Worm (Caenorhabditis elegans) whole organism, early embryonic: Measurements from ENCODE around the gene F14F9.8.

Experiments
- B0310.2 ChIP-seq: sonication (generic microtip); optimal IDR thresholded peaks from 2 replicates; lab custom pipeline; 2016; ENCODE audit warnings: mild to moderate bottlenecking, missing genetic modification characterization, missing compliant biosample characterization
- F13C5.2 ChIP-seq: sonication (generic microtip); optimal IDR thresholded peaks from 2 replicates; lab custom pipeline; 2017; ENCODE audit warnings: mild to moderate bottlenecking, missing genetic modification characterization, inconsistent platforms, missing compliant biosample characterization
- aly-1 ChIP-seq: sonication (generic microtip); optimal IDR thresholded peaks from 2 replicates; lab custom pipeline; 2016; ENCODE audit warnings: missing genetic modification characterization, missing compliant biosample characterization
- ama-1 ChIP-seq: fragments of 150-350 bp; optimal IDR thresholded peaks from 2 replicates; lab custom pipeline; 2014
- ceh-13 ChIP-seq: fragments of 200-800 bp; sonication (Bioruptor generic); optimal IDR thresholded peaks from 2 replicates; lab custom pipeline; 2018; ENCODE audit warnings: mild to moderate bottlenecking, missing genetic modification characterization, missing compliant biosample characterization
- ceh-36 ChIP-seq: sonication (generic microtip); optimal IDR thresholded peaks from 2 replicates; lab custom pipeline; 2016; ENCODE audit warnings: missing genetic modification characterization, inconsistent platforms, missing compliant biosample characterization
- ets-7 ChIP-seq: sonication (generic microtip); optimal IDR thresholded peaks from 2 replicates; lab custom pipeline; 2016; ENCODE audit warnings: missing genotype, missing genetic modification characterization, missing compliant biosample characterization
- flt-1 ChIP-seq: fragments of 200-800 bp; sonication (Bioruptor generic); IDR thresholded peaks from 2 replicates; pipeline ENCODE4 v1.3.6; 2022; ENCODE audit warnings: missing genetic modification characterization, missing compliant biosample characterization
- hmbx-1 ChIP-seq: sonication (generic microtip); optimal IDR thresholded peaks from 2 replicates; lab custom pipeline; 2016; ENCODE audit warnings: mild to moderate bottlenecking, missing genetic modification characterization, missing compliant biosample characterization
- hmg-4 ChIP-seq: fragments of 200-800 bp; sonication (Bioruptor generic); optimal IDR thresholded peaks from 2 replicates; lab custom pipeline; 2018; ENCODE audit warnings: mild to moderate bottlenecking, missing genetic modification characterization, missing compliant biosample characterization
- hnd-1 ChIP-seq: sonication (generic microtip); optimal IDR thresholded peaks from 2 replicates; lab custom pipeline; 2016; ENCODE audit warnings: missing genetic modification characterization, missing compliant biosample characterization
- pes-1 ChIP-seq: fragments of 200-800 bp; sonication (Bioruptor generic); IDR thresholded peaks from 2 replicates; pipeline ENCODE4 v1.3.6; 2022; ENCODE audit warnings: missing genetic modification reagents, missing genetic modification characterization, missing compliant biosample characterization
- scrt-1 ChIP-seq: fragments of 200-800 bp; sonication (Bioruptor generic); IDR thresholded peaks from 2 replicates; pipeline ENCODE4 v1.3.6; 2022; ENCODE audit warnings: missing genetic modification characterization, missing compliant biosample characterization
- sea-1 ChIP-seq: fragments of 200-800 bp; sonication (Bioruptor generic); conservative IDR thresholded peaks from 2 replicates; pipeline ENCODE4 v1.3.6; 2022; ENCODE audit warnings: missing genetic modification characterization, missing compliant biosample characterization
- tbx-11 ChIP-seq: fragments of 200-800 bp; sonication (Bioruptor generic); IDR thresholded peaks from 2 replicates; pipeline ENCODE4 v1.3.6; 2022; ENCODE audit warnings: missing genetic modification characterization, missing compliant biosample characterization
- tbx-37 ChIP-seq: fragments of 200-800 bp; sonication (Bioruptor generic); conservative IDR thresholded peaks from 2 replicates; pipeline ENCODE4 v1.3.6; 2022; ENCODE audit warnings: missing genetic modification reagents, missing genetic modification characterization, missing compliant biosample characterization
- tra-4 ChIP-seq: sonication (generic microtip); optimal IDR thresholded peaks from 2 replicates; lab custom pipeline; 2017; ENCODE audit warnings: missing genetic modification characterization, missing compliant biosample characterization

Gene F14F9.8

ce11 chrV:5119109-5119508 lies 11.0 kb upstream of the F14F9.8 start, which contains the start of gene C04F5.9:
TSS of gene C04F5.9 (minus strand) at chrV:5119209.
- TF ChIP-seq hmbx-1 (tag; lab: Kevin White, UChicago) (no peak), hnd-1 (tag; lab: Kevin White, UChicago) (no peak), F13C5.2 (tag; lab: Kevin White, UChicago) (no peak), ama-1 (lab: Kevin White, UChicago) (no peak), pes-1 (GFP tag; lab: Robert Waterston, UW) (no peak), sea-1 (GFP tag; lab: Robert Waterston, UW) (no peak), aly-1 (tag; lab: Kevin White, UChicago) (no peak), tra-4 (tag; lab: Kevin White, UChicago) (no peak), ceh-36 (tag; lab: Kevin White, UChicago) (no peak)

ce11 chrV:5119679-5120078 lies 10.4 kb upstream of the F14F9.8 start, which contains the start of gene sid-1:
TSS of gene sid-1 (plus strand) at chrV:5119970.
- no peak for TF ChIP-seq aly-1 (tag; lab: Kevin White, UChicago)
- TF ChIP-seq hmbx-1 (tag; lab: Kevin White, UChicago), result no peak
- TF ChIP-seq flt-1 (GFP tag; lab: Robert Waterston, UW), result no peak
- no peak for TF ChIP-seq ceh-13 (GFP tag; lab: Kevin White, UChicago)
- TF ChIP-seq B0310.2 (tag; lab: Kevin White, UChicago), result no peak
- no peak for TF ChIP-seq ceh-36 (tag; lab: Kevin White, UChicago)
- TF ChIP-seq F13C5.2 (tag; lab: Kevin White, UChicago), result no peak
- TF ChIP-seq hmg-4 (GFP tag; lab: Kevin White, UChicago), result no peak
- no peak for TF ChIP-seq tra-4 (tag; lab: Kevin White, UChicago)
- no peak for TF ChIP-seq tbx-11
- TF ChIP-seq tbx-37, result no peak
- TF ChIP-seq sea-1 (GFP tag; lab: Robert Waterston, UW), result no peak

- TF ChIP-seq ets-7 (tag; lab: Kevin White, UChicago) (no peak), sea-1 (GFP tag; lab: Robert Waterston, UW) (no peak), hmg-4 (GFP tag; lab: Kevin White, UChicago) (no peak), flt-1 (GFP tag; lab: Robert Waterston, UW) (no peak), F13C5.2 (tag; lab: Kevin White, UChicago) (no peak)
Measured at ce11 chrV:5126793-5127192, 3.3 kb upstream of the F14F9.8 start, which contains the start of gene F14F9.5. TSS of gene F14F9.5 (plus strand) at chrV:5127093.

- TF ChIP-seq hmg-4 (GFP tag; lab: Kevin White, UChicago), result no peak
- no peak for TF ChIP-seq B0310.2 (tag; lab: Kevin White, UChicago)
- TF ChIP-seq tbx-37, result no peak
- no peak for TF ChIP-seq hnd-1 (tag; lab: Kevin White, UChicago)
- no peak for TF ChIP-seq F13C5.2 (tag; lab: Kevin White, UChicago)
- no peak for TF ChIP-seq tra-4 (tag; lab: Kevin White, UChicago)
- TF ChIP-seq ets-7 (tag; lab: Kevin White, UChicago), result no peak
- no peak for TF ChIP-seq scrt-1
- no peak for TF ChIP-seq sea-1 (GFP tag; lab: Robert Waterston, UW)
- TF ChIP-seq hmbx-1 (tag; lab: Kevin White, UChicago), result no peak
- TF ChIP-seq pes-1 (GFP tag; lab: Robert Waterston, UW), result no peak
- no peak for TF ChIP-seq ama-1 (lab: Kevin White, UChicago)
- TF ChIP-seq flt-1 (GFP tag; lab: Robert Waterston, UW), result no peak
Measured at ce11 chrV:5131380-5131779, 1.3 kb downstream of the F14F9.8 start.

ce11 chrV:5132441-5132840 lies 2.3 kb downstream of the F14F9.8 start, which contains the start of gene F14F9.4:
TSS of gene F14F9.4 (plus strand) at chrV:5132741.
- no peak for TF ChIP-seq scrt-1
- TF ChIP-seq F13C5.2 (tag; lab: Kevin White, UChicago), result no peak

ce11 chrV:5137919-5138318 lies 7.8 kb downstream of the F14F9.8 start, which contains the start of gene F14F9.3:
TSS of gene F14F9.3 (plus strand) at chrV:5138219.
- no peak for TF ChIP-seq flt-1 (GFP tag; lab: Robert Waterston, UW)

- no peak for TF ChIP-seq sea-1 (GFP tag; lab: Robert Waterston, UW)
- no peak for TF ChIP-seq pes-1 (GFP tag; lab: Robert Waterston, UW)
- TF ChIP-seq scrt-1, result no peak
- no peak for TF ChIP-seq F13C5.2 (tag; lab: Kevin White, UChicago)
- TF ChIP-seq tbx-37, result no peak
- no peak for TF ChIP-seq hmg-4 (GFP tag; lab: Kevin White, UChicago)
- no peak for TF ChIP-seq B0310.2 (tag; lab: Kevin White, UChicago)
- TF ChIP-seq tra-4 (tag; lab: Kevin White, UChicago), result no peak
- no peak for TF ChIP-seq ceh-36 (tag; lab: Kevin White, UChicago)
- no peak for TF ChIP-seq hmbx-1 (tag; lab: Kevin White, UChicago)
- no peak for TF ChIP-seq ama-1 (lab: Kevin White, UChicago)
- no peak for TF ChIP-seq tbx-11
- TF ChIP-seq ets-7 (tag; lab: Kevin White, UChicago), result no peak
- TF ChIP-seq hnd-1 (tag; lab: Kevin White, UChicago), result no peak
- no peak for TF ChIP-seq aly-1 (tag; lab: Kevin White, UChicago)
- TF ChIP-seq ceh-13 (GFP tag; lab: Kevin White, UChicago), result no peak
- TF ChIP-seq flt-1 (GFP tag; lab: Robert Waterston, UW), result no peak
Measured at ce11 chrV:5143785-5144184, 13.7 kb downstream of the F14F9.8 start, which contains the start of gene srh-129. TSS of gene srh-129 (minus strand) at chrV:5143885.

- TF ChIP-seq ceh-36 (tag; lab: Kevin White, UChicago), result no peak
- TF ChIP-seq tra-4 (tag; lab: Kevin White, UChicago), result no peak
- TF ChIP-seq ets-7 (tag; lab: Kevin White, UChicago), result no peak
- TF ChIP-seq ceh-13 (GFP tag; lab: Kevin White, UChicago), result no peak
- TF ChIP-seq tbx-11, result no peak
- no peak for TF ChIP-seq scrt-1
- TF ChIP-seq aly-1 (tag; lab: Kevin White, UChicago), result no peak
- TF ChIP-seq B0310.2 (tag; lab: Kevin White, UChicago), result no peak
- no peak for TF ChIP-seq ama-1 (lab: Kevin White, UChicago)
- TF ChIP-seq tbx-37, result no peak
- TF ChIP-seq hmbx-1 (tag; lab: Kevin White, UChicago), result no peak
- no peak for TF ChIP-seq flt-1 (GFP tag; lab: Robert Waterston, UW)
- no peak for TF ChIP-seq hnd-1 (tag; lab: Kevin White, UChicago)
Measured at ce11 chrV:5144541-5144940, 14.4 kb downstream of the F14F9.8 start, which contains the start of gene F14F9.2. TSS of gene F14F9.2 (plus strand) at chrV:5144841.
